Fruit fly (Drosophila melanogaster) whole organism, larva: Measurements from ENCODE around the gene CG32147.

Experiments
- noc ChIP-seq: fragments of 200-800 bp; sonication (Bioruptor generic); optimal IDR thresholded peaks from 3 replicates; lab custom pipeline; 2019; ENCODE audit warnings: missing biosample characterization, mild to moderate bottlenecking, missing genetic modification characterization, moderate library complexity

Gene CG32147

DNA sequence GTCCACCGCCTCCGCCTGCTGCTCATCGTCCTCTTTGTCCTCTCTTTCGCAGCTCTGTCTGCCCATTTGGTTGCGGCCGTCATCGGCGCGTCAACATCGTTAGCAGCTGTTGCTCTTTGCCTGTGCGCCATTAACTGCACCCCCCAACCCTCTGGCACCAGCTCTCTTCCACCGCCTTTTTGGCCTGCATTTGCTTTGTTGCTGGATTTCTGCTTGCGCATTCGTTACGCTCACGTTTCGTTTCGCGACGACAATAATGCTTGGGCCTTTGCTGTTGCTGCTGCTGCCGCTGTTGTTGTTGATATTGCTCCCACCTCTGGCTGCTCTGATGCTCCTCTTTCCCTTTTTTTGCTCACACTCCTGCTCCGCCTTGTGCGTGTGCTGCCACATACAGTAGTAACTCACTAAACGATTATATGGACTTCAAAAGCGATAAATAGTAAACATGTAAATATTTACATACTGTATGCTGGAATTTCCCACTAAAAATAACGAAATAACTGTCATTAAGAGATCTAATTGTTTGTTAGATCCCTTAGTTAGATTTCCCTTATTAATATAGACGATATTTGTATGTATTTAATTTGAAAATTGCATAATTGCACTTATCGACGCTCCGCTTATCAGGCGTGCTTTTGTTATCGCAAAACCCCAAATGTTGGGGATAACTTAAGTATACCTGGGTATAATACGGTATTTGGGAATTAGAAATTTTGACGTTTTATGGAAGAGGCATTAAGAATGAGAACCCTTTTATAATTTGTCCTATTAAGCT lies 42.0 kb downstream of the CG32147 start:
- no peak for TF ChIP-seq noc (tag; lab: Kevin White, UChicago)

DNA sequence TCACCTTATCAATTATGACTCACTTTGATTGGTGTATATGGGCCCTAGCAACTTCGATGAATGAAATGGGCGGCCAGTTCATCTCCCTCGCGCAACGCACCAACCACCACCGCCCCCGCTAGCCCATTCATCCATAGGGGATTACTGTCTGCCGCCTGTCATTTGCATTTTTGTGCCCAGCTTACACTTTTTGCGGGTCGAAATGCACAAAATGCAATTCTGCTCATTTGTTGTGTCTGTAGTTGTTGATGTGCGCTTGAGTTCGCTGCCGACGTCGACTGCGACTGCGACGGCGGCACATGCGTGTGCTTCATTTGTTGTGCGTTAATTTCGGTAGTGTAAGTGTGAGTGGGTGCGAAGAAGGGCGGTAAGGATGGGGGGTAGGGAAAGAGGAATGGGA lies 42.9 kb downstream of the CG32147 start:
- TF ChIP-seq noc (tag; lab: Kevin White, UChicago), result no peak

DNA sequence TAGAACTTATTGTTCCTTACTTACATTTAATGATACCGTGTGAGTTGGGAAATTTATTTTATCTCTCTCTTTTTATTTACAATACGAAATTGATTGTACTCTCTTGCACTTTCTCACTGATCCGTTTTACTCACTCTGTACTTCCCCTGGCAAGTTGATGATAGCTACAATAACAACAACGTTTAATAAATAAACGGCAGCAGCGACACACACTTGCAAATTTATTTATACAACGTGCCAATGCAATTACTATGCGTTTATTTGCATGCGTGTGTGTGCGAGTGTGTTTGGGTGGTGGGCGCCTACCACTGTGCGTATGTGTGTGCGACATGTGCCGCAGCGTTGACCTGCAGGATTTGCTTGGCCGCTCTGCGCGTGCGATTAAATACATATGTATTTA lies 44.3 kb downstream of the CG32147 start:
- no peak for TF ChIP-seq noc (tag; lab: Kevin White, UChicago)

DNA sequence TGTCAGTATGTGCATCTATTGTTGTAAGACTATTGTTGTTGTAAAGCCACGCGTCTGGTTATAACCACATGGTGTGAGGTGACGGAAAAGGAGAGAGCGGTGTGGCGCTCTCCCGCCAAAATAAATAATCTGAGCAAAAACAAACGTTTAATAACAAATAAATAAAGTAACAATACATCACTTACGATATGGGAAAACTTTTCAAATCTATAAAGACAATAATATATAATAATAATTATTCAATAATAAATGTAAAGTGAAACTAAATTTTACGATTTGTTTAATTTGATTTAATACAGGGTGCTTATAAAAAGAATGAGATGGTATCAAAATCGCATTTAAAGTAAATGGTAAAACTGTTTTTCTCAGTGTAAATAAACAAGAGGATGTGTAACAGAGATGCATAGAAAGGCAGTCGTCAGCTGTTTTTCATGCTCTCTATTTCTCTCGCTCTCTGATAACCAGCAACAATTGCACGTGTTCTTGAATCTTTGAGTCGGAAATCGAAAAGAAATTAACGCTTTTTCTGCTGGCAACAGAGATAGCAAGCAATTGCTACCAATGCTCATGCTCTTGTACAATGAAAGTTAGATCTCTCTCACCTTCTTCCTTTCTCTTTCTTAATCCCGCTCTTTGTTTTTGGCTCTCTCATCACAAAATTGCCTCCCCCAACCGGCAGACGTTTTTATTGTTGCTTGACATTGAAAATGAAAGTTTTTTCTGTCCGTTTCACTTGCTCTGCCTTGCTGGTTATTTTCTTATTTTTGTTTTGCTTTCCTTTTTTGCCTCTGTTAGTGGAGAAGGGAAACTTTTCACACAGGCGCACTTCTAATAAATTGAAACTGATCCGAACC lies 45.0 kb downstream of the CG32147 start:
- TF ChIP-seq noc (tag; lab: Kevin White, UChicago), result peak; percentile 69

DNA sequence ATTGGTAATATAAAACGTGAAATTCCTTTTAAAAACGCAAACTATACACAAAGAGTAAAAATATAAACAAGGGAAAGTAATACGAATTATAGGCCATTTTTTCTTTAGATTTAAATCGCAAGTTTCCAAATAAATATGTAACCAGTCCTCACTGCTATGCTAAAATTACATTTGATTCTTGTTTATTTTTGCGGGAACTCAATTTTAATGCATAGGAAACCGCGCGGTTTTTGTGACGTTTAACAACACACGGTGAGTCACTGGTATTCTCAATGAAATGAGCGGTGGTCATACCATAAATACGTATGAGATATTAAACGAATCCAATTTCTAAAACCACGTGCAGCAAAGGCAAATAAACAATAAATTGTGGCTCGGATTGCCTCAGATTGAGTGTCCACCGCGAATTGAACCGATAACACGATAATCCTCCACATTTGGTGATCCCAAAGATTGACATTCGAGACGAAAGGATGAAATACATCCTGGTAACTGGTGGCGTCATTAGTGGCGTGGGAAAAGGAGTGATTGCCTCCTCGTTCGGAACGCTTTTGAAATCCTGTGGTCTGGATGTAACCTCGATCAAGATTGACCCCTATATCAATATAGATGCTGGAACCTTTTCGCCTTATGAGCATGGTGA lies 45.9 kb downstream of the CG32147 start, which contains the start of gene Ctps:
Ctps (plus strand) TSS at position 37 of the 643 bp plus-strand sequence.
- no peak for TF ChIP-seq noc (tag; lab: Kevin White, UChicago)

DNA sequence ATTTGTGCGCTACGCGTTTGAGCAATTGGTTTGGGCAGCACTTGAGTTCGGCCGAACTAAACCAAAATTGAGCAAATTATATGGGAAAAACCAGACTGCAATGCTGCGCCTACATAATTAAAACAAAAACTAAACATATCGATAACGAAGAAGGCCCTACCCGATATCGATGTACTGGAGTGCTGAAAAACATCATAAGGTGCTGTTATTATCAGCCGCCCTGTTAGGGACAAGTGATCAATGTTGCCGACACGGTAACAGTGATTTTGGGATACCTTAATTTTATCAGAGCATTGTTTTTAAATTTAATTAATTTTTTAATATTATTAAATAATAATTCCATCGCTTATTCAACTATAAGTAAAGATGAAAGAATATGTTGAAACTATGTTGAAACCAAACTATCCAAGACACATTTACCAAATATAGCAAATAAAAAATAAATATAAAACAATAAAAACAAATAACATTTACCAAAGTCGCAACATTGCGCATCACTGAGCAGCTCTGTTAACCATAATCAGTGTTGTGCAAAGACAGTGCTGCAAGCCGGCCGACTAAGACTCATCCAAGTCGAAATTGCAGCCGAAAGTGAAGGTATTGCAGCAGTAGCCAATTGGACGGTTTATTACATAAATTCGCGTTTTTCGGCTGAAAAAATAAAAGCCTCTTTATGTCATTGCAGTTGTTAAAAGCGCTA lies 49.1 kb downstream of the CG32147 start, which contains the start of the genes sstn, Plp and GlyRS:
sstn (minus strand) TSS at position 131 of the 700 bp plus-strand sequence.
Plp (minus strand) TSS at position 136 of the 700 bp plus-strand sequence.
GlyRS (plus strand) TSS at position 554 of the 700 bp plus-strand sequence.
- TF ChIP-seq noc (tag; lab: Kevin White, UChicago), result peak; percentile 58

DNA sequence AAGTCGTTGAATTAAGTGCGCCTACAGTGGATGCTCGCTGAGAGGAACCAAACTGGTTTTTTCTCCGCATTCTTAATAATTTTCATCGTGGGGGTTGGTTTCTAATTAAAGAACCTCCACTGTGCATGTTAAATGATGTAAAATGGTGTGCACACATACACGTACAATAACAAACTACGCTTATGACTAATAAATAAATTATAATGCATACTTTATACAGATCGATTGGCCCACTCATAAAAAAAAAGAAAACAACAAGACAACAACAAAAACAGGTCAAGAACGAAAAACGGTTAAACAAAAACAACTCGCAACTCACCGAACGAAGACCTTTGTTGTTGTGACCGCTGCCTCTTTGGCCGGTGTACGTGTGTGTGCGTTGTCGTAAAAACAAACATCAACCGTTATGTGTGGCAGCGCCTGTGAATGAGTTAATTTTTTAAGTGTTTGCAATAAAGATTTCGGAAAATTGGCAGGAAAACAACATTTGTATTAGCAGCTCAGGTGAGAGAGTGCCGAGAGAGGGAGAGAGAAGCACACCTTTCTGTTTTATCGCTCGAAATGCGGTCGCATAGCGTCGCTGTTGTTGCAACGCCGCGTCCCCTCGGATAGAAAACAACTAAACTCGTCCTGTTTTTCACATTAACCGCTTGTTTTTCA lies 49.8 kb downstream of the CG32147 start:
- no peak for TF ChIP-seq noc (tag; lab: Kevin White, UChicago)
